Worm (Caenorhabditis elegans) whole organism, L4/young adult: ENCODE measurements around the gene fbxa-206.

Experiments
- W03F9.2 ChIP-seq: fragments of 150-350 bp; optimal IDR thresholded peaks from 2 replicates; lab custom pipeline; 2014; ENCODE audit warnings: missing biosample characterization, missing genetic modification characterization
- dao-5 ChIP-seq: sonication (generic microtip); optimal IDR thresholded peaks from 2 replicates; lab custom pipeline; 2016; ENCODE audit warnings: missing genotype, missing genetic modification characterization, moderate library complexity, missing compliant biosample characterization

ce11 chrV:16869740-16870139, 48.5 kb downstream of the fbxa-206 start, which contains the start of gene clec-33:
- TF ChIP-seq W03F9.2 (tag; lab: Kevin White, UChicago) (no peak), dao-5 (tag; lab: Kevin White, UChicago) (no peak)
